Fruit fly (Drosophila melanogaster) whole organism, embryonic: ENCODE data around the gene PGAP1.

Experiments
- Atf-2 ChIP-seq: fragments of 200-800 bp; sonication (Bioruptor generic); optimal IDR thresholded peaks from 2 replicates; lab custom pipeline; 2016; ENCODE audit warnings: missing biosample characterization, missing genetic modification characterization
- B-H2 ChIP-seq: fragments of 200-800 bp; sonication (Bioruptor generic); optimal IDR thresholded peaks from 2 replicates; lab custom pipeline; 2018; ENCODE audit warnings: missing biosample characterization, mild to moderate bottlenecking, missing genetic modification characterization
- BEAF-32 ChIP-seq: fragments of 200-800 bp; sonication (Bioruptor generic); optimal IDR thresholded peaks from 3 replicates; lab custom pipeline; 2017; ENCODE audit warnings: missing biosample characterization, missing genetic modification characterization, mild to moderate bottlenecking, moderate library complexity, missing genetic modification reagents
- CG10274 ChIP-seq: fragments of 200-800 bp; sonication (Bioruptor generic); optimal IDR thresholded peaks from 3 replicates; lab custom pipeline; 2017; ENCODE audit warnings: missing biosample characterization, mild to moderate bottlenecking, missing genetic modification characterization
- CG10565 ChIP-seq: fragments of 200-800 bp; sonication (Bioruptor generic); optimal IDR thresholded peaks from 3 replicates; lab custom pipeline; 2016; ENCODE audit warnings: missing biosample characterization, mild to moderate bottlenecking, missing genetic modification characterization
- CG11504 ChIP-seq: fragments of 200-800 bp; sonication (Bioruptor generic); optimal IDR thresholded peaks from 3 replicates; lab custom pipeline; 2019; ENCODE audit warnings: missing biosample characterization, mild to moderate bottlenecking, missing genetic modification characterization, moderate library complexity
- CG11560 ChIP-seq: fragments of 200-800 bp; sonication (Bioruptor generic); IDR thresholded peaks from 3 replicates; pipeline ENCODE4 v1.3.6; 2022; ENCODE audit warnings: missing biosample characterization, missing genetic modification characterization
- CG11723 ChIP-seq: fragments of 200-800 bp; sonication (Bioruptor generic); optimal IDR thresholded peaks from 2 replicates; lab custom pipeline; 2017; ENCODE audit warnings: missing biosample characterization, mild to moderate bottlenecking, missing genetic modification characterization
- CG13424 ChIP-seq: fragments of 200-800 bp; sonication (Bioruptor generic); optimal IDR thresholded peaks from 2 replicates; lab custom pipeline; 2019; ENCODE audit warnings: missing biosample characterization, mild to moderate bottlenecking, missing genetic modification characterization, moderate library complexity
- CG14965 ChIP-seq: fragments of 200-800 bp; sonication (Bioruptor generic); optimal IDR thresholded peaks from 2 replicates; lab custom pipeline; 2016; ENCODE audit warnings: missing biosample characterization, missing genetic modification characterization, borderline replicate concordance
- CG15479 ChIP-seq: fragments of 200-800 bp; sonication (Bioruptor generic); optimal IDR thresholded peaks from 3 replicates; lab custom pipeline; 2019; ENCODE audit warnings: missing biosample characterization, mild to moderate bottlenecking, missing genetic modification characterization, moderate library complexity
- CG15514 ChIP-seq: fragments of 200-800 bp; sonication (Bioruptor generic); optimal IDR thresholded peaks from 3 replicates; lab custom pipeline; 2017; ENCODE audit warnings: missing biosample characterization, missing genetic modification characterization, mild to moderate bottlenecking, moderate library complexity, missing genetic modification reagents
- CG1647 ChIP-seq: fragments of 200-800 bp; sonication (Bioruptor generic); optimal IDR thresholded peaks from 3 replicates; lab custom pipeline; 2016; ENCODE audit warnings: missing biosample characterization, missing genetic modification characterization
- CG17912 ChIP-seq: fragments of 200-800 bp; sonication (Bioruptor generic); optimal IDR thresholded peaks from 2 replicates; lab custom pipeline; 2018; ENCODE audit warnings: missing biosample characterization, mild to moderate bottlenecking, missing genetic modification characterization
- CG30020 ChIP-seq: fragments of 200-800 bp; optimal IDR thresholded peaks from 2 replicates; lab custom pipeline; 2019; ENCODE audit warnings: missing biosample characterization, mild to moderate bottlenecking, missing genetic modification characterization, moderate library complexity
- CG3065 ChIP-seq: fragments of 200-800 bp; sonication (Bioruptor generic); optimal IDR thresholded peaks from 2 replicates; lab custom pipeline; 2016; ENCODE audit warnings: missing biosample characterization, missing genetic modification characterization
- CG31441 ChIP-seq: fragments of 200-800 bp; sonication (Bioruptor generic); IDR thresholded peaks from 2 replicates; pipeline ENCODE4 v1.3.6; 2022; ENCODE audit warnings: missing biosample characterization, missing genetic modification characterization
- CG33213 ChIP-seq: fragments of 200-800 bp; sonication (Bioruptor generic); optimal IDR thresholded peaks from 3 replicates; lab custom pipeline; 2016; ENCODE audit warnings: missing biosample characterization, missing genetic modification characterization
- CG5953 ChIP-seq: fragments of 200-800 bp; sonication (Bioruptor generic); IDR thresholded peaks from 2 replicates; pipeline ENCODE4 v1.3.6; 2022; ENCODE audit warnings: missing biosample characterization, missing genetic modification characterization
- CG8290 ChIP-seq, 3 experiments: fragments of 200-800 bp; sonication (Bioruptor generic); optimal IDR thresholded peaks; 2 replicates each; lab custom pipeline; 2016 to 2019; ENCODE audit warnings: missing biosample characterization in 3 of 3, missing genetic modification characterization in 3 of 3, mild to moderate bottlenecking in 2 of 3, moderate library complexity in 1 of 3
- CG9727 ChIP-seq: fragments of 200-800 bp; sonication (Bioruptor generic); optimal IDR thresholded peaks from 3 replicates; lab custom pipeline; 2017; ENCODE audit warnings: missing biosample characterization, mild to moderate bottlenecking, missing genetic modification characterization
- CoRest ChIP-seq: fragments of 200-800 bp; sonication (Bioruptor generic); optimal IDR thresholded peaks from 3 replicates; lab custom pipeline; 2018; ENCODE audit warnings: missing biosample characterization, mild to moderate bottlenecking, missing genetic modification characterization, moderate library complexity
- Dbx ChIP-seq: fragments of 200-800 bp; sonication (Bioruptor generic); IDR thresholded peaks from 3 replicates; pipeline ENCODE4 v1.3.6; 2022; ENCODE audit warnings: missing biosample characterization, missing genetic modification characterization
- Dp ChIP-seq: fragments of 200-800 bp; sonication (Bioruptor generic); optimal IDR thresholded peaks from 2 replicates; lab custom pipeline; 2018; ENCODE audit warnings: missing biosample characterization, mild to moderate bottlenecking, missing genetic modification characterization, moderate library complexity
- Gsc ChIP-seq: fragments of 200-800 bp; sonication (Bioruptor generic); IDR thresholded peaks from 2 replicates; pipeline ENCODE4 v1.3.6; 2022; ENCODE audit warnings: missing biosample characterization, missing genetic modification characterization
- Meics ChIP-seq: fragments of 200-800 bp; sonication (Bioruptor generic); optimal IDR thresholded peaks from 2 replicates; lab custom pipeline; 2017; ENCODE audit warnings: missing biosample characterization, mild to moderate bottlenecking, missing genetic modification characterization
- Nf-YC ChIP-seq: fragments of 200-800 bp; optimal IDR thresholded peaks from 3 replicates; lab custom pipeline; 2019; ENCODE audit warnings: missing biosample characterization, mild to moderate bottlenecking, missing genetic modification characterization, moderate library complexity
- Ptx1 ChIP-seq: fragments of 200-800 bp; sonication (Bioruptor generic); IDR thresholded peaks from 2 replicates; pipeline ENCODE4 v1.3.6; 2022; ENCODE audit warnings: missing biosample characterization, missing genetic modification characterization
- Ssrp ChIP-seq: fragments of 200-800 bp; sonication (Bioruptor generic); optimal IDR thresholded peaks from 2 replicates; lab custom pipeline; 2018; ENCODE audit warnings: missing biosample characterization, mild to moderate bottlenecking, missing genetic modification characterization, moderate library complexity
- Stat92E ChIP-seq, 3 experiments: fragments of >200 bp in 2 of 3; fragments of 200-800 bp in 1 of 3; sonication (Bioruptor generic) in 1 of 3; optimal IDR thresholded peaks; 2 replicates each; lab custom pipeline; 2017 to 2019; ENCODE audit warnings: missing biosample characterization in 3 of 3, missing genetic modification characterization in 3 of 3, mild to moderate bottlenecking in 1 of 3, moderate library complexity in 1 of 3
- Vsx1 ChIP-seq: fragments of 200-800 bp; sonication (Bioruptor generic); optimal IDR thresholded peaks from 2 replicates; lab custom pipeline; 2017; ENCODE audit warnings: missing biosample characterization, mild to moderate bottlenecking, missing genetic modification characterization, missing genetic modification reagents
- Xbp1 ChIP-seq: fragments of 200-800 bp; sonication (Bioruptor generic); optimal IDR thresholded peaks from 3 replicates; lab custom pipeline; 2016; ENCODE audit warnings: missing biosample characterization, mild to moderate bottlenecking, missing genetic modification characterization
- ara ChIP-seq: fragments of 200-800 bp; sonication (Bioruptor generic); IDR thresholded peaks from 2 replicates; pipeline ENCODE4 v1.3.6; 2022; ENCODE audit warnings: missing biosample characterization, missing genetic modification characterization
- chn ChIP-seq: fragments of 200-800 bp; sonication (Bioruptor generic); optimal IDR thresholded peaks from 2 replicates; lab custom pipeline; 2016; ENCODE audit warnings: missing biosample characterization, missing genetic modification characterization
- danr ChIP-seq: fragments of 200-800 bp; sonication (Bioruptor generic); IDR thresholded peaks from 2 replicates; pipeline ENCODE4 v1.3.6; 2022; ENCODE audit warnings: missing biosample characterization, missing genetic modification characterization
- emc ChIP-seq: fragments of 200-800 bp; sonication (Bioruptor generic); optimal IDR thresholded peaks from 2 replicates; lab custom pipeline; 2016; ENCODE audit warnings: missing biosample characterization, missing genetic modification characterization
- exex ChIP-seq: fragments of 200-800 bp; sonication (Bioruptor generic); optimal IDR thresholded peaks from 4 replicates; lab custom pipeline; 2018; ENCODE audit warnings: missing biosample characterization, mild to moderate bottlenecking, missing genetic modification characterization, moderate library complexity
- fd3F ChIP-seq: fragments of 200-800 bp; sonication (Bioruptor generic); optimal IDR thresholded peaks from 2 replicates; lab custom pipeline; 2018; ENCODE audit warnings: missing biosample characterization, mild to moderate bottlenecking, missing genetic modification characterization, moderate library complexity
- jing ChIP-seq: fragments of 200-800 bp; sonication (Bioruptor generic); optimal IDR thresholded peaks from 2 replicates; lab custom pipeline; 2018; ENCODE audit warnings: missing biosample characterization, mild to moderate bottlenecking, missing genetic modification characterization
- jumu ChIP-seq: fragments of 200-800 bp; sonication (Bioruptor generic); optimal IDR thresholded peaks from 3 replicates; lab custom pipeline; 2016; ENCODE audit warnings: missing biosample characterization, missing genetic modification characterization
- kay ChIP-seq: fragments of 200-800 bp; sonication (Bioruptor generic); optimal IDR thresholded peaks from 2 replicates; lab custom pipeline; 2016; ENCODE audit warnings: missing biosample characterization, missing genetic modification characterization
- mirr ChIP-seq: fragments of 200-800 bp; sonication (Bioruptor generic); optimal IDR thresholded peaks from 3 replicates; lab custom pipeline; 2018; ENCODE audit warnings: missing biosample characterization, mild to moderate bottlenecking, missing genetic modification characterization
- mld ChIP-seq: fragments of 200-800 bp; sonication (Bioruptor generic); IDR thresholded peaks from 3 replicates; pipeline ENCODE4 v1.3.6; 2022; ENCODE audit warnings: missing biosample characterization, missing genetic modification characterization; ENCODE audit not compliant: partially characterized antibody
- p53 ChIP-seq: fragments of 200-800 bp; sonication (Bioruptor generic); optimal IDR thresholded peaks from 2 replicates; lab custom pipeline; 2016; ENCODE audit warnings: missing biosample characterization, missing genetic modification characterization
- ranshi ChIP-seq: fragments of 200-800 bp; sonication (Bioruptor generic); IDR thresholded peaks from 2 replicates; pipeline ENCODE4 v1.3.6; 2022; ENCODE audit warnings: missing biosample characterization, missing genetic modification characterization
- salm ChIP-seq: fragments of 200-800 bp; sonication (Bioruptor generic); optimal IDR thresholded peaks from 2 replicates; lab custom pipeline; 2018; ENCODE audit warnings: missing biosample characterization, mild to moderate bottlenecking, missing genetic modification characterization
- scrt ChIP-seq: fragments of 200-800 bp; sonication (Bioruptor generic); optimal IDR thresholded peaks from 2 replicates; lab custom pipeline; 2018; ENCODE audit warnings: missing biosample characterization, mild to moderate bottlenecking, missing genetic modification characterization, moderate library complexity
- tin ChIP-seq: fragments of 200-800 bp; sonication (Bioruptor generic); optimal IDR thresholded peaks from 3 replicates; lab custom pipeline; 2016; ENCODE audit warnings: missing biosample characterization, missing genetic modification characterization
- toy ChIP-seq: fragments of 200-800 bp; sonication (Bioruptor generic); IDR thresholded peaks from 2 replicates; pipeline ENCODE4 v1.3.6; 2022; ENCODE audit warnings: missing biosample characterization, missing genetic modification characterization

Gene PGAP1

DNA sequence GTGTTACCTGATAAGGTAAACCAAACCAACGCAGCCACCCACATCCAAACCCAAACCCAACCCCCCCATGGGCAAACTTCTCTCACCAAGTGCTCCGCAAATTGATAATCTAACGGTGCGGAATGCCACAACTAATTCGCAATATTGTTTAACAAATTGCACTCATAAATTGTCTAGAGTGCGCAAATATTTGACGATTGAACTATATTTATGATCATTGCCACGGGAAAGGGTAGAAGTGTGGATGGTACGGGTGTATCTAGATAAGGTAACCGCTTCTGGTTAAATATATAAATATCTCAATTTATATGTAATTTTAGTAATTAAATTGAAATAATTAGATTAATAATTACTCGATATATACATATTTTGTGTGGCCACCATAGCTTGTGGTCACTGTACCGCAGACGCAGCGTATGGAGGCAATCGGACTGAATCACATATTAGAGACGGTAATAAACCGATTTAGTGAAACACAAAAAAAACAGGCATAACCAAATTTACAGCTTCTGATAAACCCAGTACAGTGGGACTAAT is 29.3 kb upstream of the PGAP1 start (continued):
- TF ChIP-seq Dbx (GFP tag; lab: Robert Waterston, UW) (peak; percentile 88), CG13424 (tag; lab: Kevin White, UChicago) (peak; percentile 62), CG10565 (no peak), exex (tag; lab: Kevin White, UChicago) (peak; percentile 94), scrt (GFP tag; lab: Kevin White, UChicago) (peak; percentile 58), Atf-2 (GFP tag; lab: Kevin White, UChicago) (no peak), danr (GFP tag; lab: Robert Waterston, UW) (0 out of 2 replicates have a peak, but pooled peaks have one; percentile 20), emc (no peak), mirr (GFP tag; lab: Kevin White, UChicago) (no peak), Ptx1 (peak; percentile 67), salm (tag; lab: Kevin White, UChicago) (no peak), fd3F (GFP tag; lab: Kevin White, UChicago) (peak; percentile 81), CG9727 (peak; percentile 59), tin (GFP tag; lab: Kevin White, UChicago) (no peak), jumu (GFP tag; lab: Kevin White, UChicago) (no peak), Xbp1 (peak; percentile 43), CG1647 (GFP tag; lab: Kevin White, UChicago) (no peak), CG15514 (GFP tag; lab: Kevin White, UChicago) (peak; percentile 70), CG11723 (GFP tag; lab: Kevin White, UChicago) (no peak), ara (GFP tag; lab: Robert Waterston, UW) (no peak), Stat92E (GFP tag; optimal IDR thresholded peaks at IDR 0.05; lab: Kevin White, UChicago) (no peak), Meics (GFP tag; lab: Kevin White, UChicago) (peak; percentile 80), CG5953 (GFP tag; lab: Robert Waterston, UW) (no peak), CG17912 (GFP tag; lab: Kevin White, UChicago) (no peak), jing (no peak), BEAF-32 (GFP tag; lab: Kevin White, UChicago) (no peak), Vsx1 (GFP tag; lab: Kevin White, UChicago) (no peak), Dp (GFP tag; lab: Kevin White, UChicago) (no peak), CG30020 (no peak), CG11560 (tag; lab: Robert Waterston, UW) (peak; percentile 39; the same call in 1 of the 3 replicates), p53 (GFP tag; lab: Kevin White, UChicago) (no peak), B-H2 (GFP tag; lab: Kevin White, UChicago) (peak; percentile 88), Gsc (no peak), mld (GFP tag; lab: Robert Waterston, UW) (no peak), CG15479 (GFP tag; lab: Kevin White, UChicago) (no peak), CG8290 (GFP tag; optimal IDR thresholded peaks at IDR 0.05; lab: Kevin White, UChicago) (no peak), CG8290 (tag; optimal IDR thresholded peaks at IDR 0.05; lab: Kevin White, UChicago) (peak in 1 of 2 experiments; percentile 3), CG14965 (GFP tag; lab: Kevin White, UChicago) (no peak), Ssrp (tag; lab: Kevin White, UChicago) (no peak), CoRest (tag; lab: Kevin White, UChicago) (peak; percentile 71), CG31441 (GFP tag; lab: Robert Waterston, UW) (0 out of 2 replicates have a peak, but pooled peaks have one; percentile 35), CG10274 (GFP tag; lab: Kevin White, UChicago) (peak; percentile 38), chn (GFP tag; lab: Kevin White, UChicago) (no peak), CG11504 (tag; lab: Kevin White, UChicago) (peak; percentile 71), CG3065 (GFP tag; lab: Kevin White, UChicago) (no peak), CG33213 (GFP tag; lab: Kevin White, UChicago) (no peak), Nf-YC (tag; lab: Kevin White, UChicago) (peak; percentile 23), kay (GFP tag; lab: Kevin White, UChicago) (no peak), toy (0 out of 2 replicates have a peak, but pooled peaks have one; percentile 10), ranshi (GFP tag; lab: Robert Waterston, UW) (peak; percentile 71; the same call in 1 of the 2 replicates)
